Fruit fly (Drosophila melanogaster) whole organism, embryonic: ENCODE measurements around the gene nenya.

Experiments used
- Antp ChIP-seq: fragments of 200-800 bp; sonication (Bioruptor generic); optimal IDR thresholded peaks from 3 replicates; lab custom pipeline; 2016; ENCODE audit warnings: missing biosample characterization, missing genetic modification characterization
- B-H1 ChIP-seq: fragments of 200-800 bp; sonication (Bioruptor generic); IDR thresholded peaks from 3 replicates; pipeline ENCODE4 v1.3.6; 2022; ENCODE audit warnings: missing biosample characterization, missing genetic modification characterization
- BEAF-32 ChIP-seq: fragments of 200-800 bp; sonication (Bioruptor generic); optimal IDR thresholded peaks from 3 replicates; lab custom pipeline; 2017; ENCODE audit warnings: missing biosample characterization, missing genetic modification characterization, mild to moderate bottlenecking, moderate library complexity, missing genetic modification reagents
- CG10366 ChIP-seq: fragments of 200-800 bp; sonication (Bioruptor generic); IDR thresholded peaks from 2 replicates; pipeline ENCODE4 v1.3.6; 2022; ENCODE audit warnings: missing biosample characterization, missing genetic modification characterization
- CG10979 ChIP-seq: fragments of 200-800 bp; sonication (Bioruptor generic); optimal IDR thresholded peaks from 2 replicates; lab custom pipeline; 2018; ENCODE audit warnings: missing biosample characterization, mild to moderate bottlenecking, missing genetic modification characterization, moderate library complexity
- CG11247 ChIP-seq: fragments of 200-800 bp; sonication (Bioruptor generic); IDR thresholded peaks from 2 replicates; pipeline ENCODE4 v1.3.6; 2022; ENCODE audit warnings: missing biosample characterization, missing genetic modification characterization
- CG11456 ChIP-seq: fragments of 200-800 bp; sonication (Bioruptor generic); IDR thresholded peaks from 3 replicates; pipeline ENCODE4 v1.3.6; 2022; ENCODE audit warnings: missing biosample characterization, missing genetic modification characterization
- CG11560 ChIP-seq: fragments of 200-800 bp; sonication (Bioruptor generic); IDR thresholded peaks from 3 replicates; pipeline ENCODE4 v1.3.6; 2022; ENCODE audit warnings: missing biosample characterization, missing genetic modification characterization
- CG12391 ChIP-seq: fragments of 200-800 bp; sonication (Bioruptor generic); optimal IDR thresholded peaks from 3 replicates; lab custom pipeline; 2018; ENCODE audit warnings: missing biosample characterization, mild to moderate bottlenecking, missing genetic modification characterization, moderate library complexity
- CG12942 ChIP-seq: fragments of 200-800 bp; sonication (Bioruptor generic); optimal IDR thresholded peaks from 3 replicates; lab custom pipeline; 2016; ENCODE audit warnings: missing biosample characterization, missing genetic modification characterization
- CG13123 ChIP-seq: fragments of 200-800 bp; sonication (Bioruptor generic); optimal IDR thresholded peaks from 2 replicates; lab custom pipeline; 2016; ENCODE audit warnings: missing biosample characterization, missing genetic modification characterization
- CG1647 ChIP-seq: fragments of 200-800 bp; sonication (Bioruptor generic); optimal IDR thresholded peaks from 3 replicates; lab custom pipeline; 2016; ENCODE audit warnings: missing biosample characterization, missing genetic modification characterization
- CG16779 ChIP-seq: fragments of 200-800 bp; sonication (Bioruptor generic); IDR thresholded peaks from 2 replicates; pipeline ENCODE4 v1.3.6; 2022; ENCODE audit warnings: missing biosample characterization, missing genetic modification characterization
- CG18476 ChIP-seq: fragments of 200-800 bp; sonication (Bioruptor generic); optimal IDR thresholded peaks from 2 replicates; lab custom pipeline; 2016; ENCODE audit warnings: missing biosample characterization, mild to moderate bottlenecking, missing genetic modification characterization
- CG18619 ChIP-seq: fragments of 200-800 bp; sonication (Bioruptor generic); optimal IDR thresholded peaks from 3 replicates; lab custom pipeline; 2017; ENCODE audit warnings: missing biosample characterization, mild to moderate bottlenecking, missing genetic modification characterization
- CG2129 ChIP-seq: fragments of 200-800 bp; sonication (Bioruptor generic); IDR thresholded peaks from 2 replicates; pipeline ENCODE4 v1.3.6; 2022; ENCODE audit warnings: missing biosample characterization, missing genetic modification characterization; ENCODE audit not compliant: partially characterized antibody
- CG32767 ChIP-seq: fragments of 200-800 bp; sonication (Bioruptor generic); IDR thresholded peaks from 2 replicates; pipeline ENCODE4 v1.3.6; 2022; ENCODE audit warnings: missing biosample characterization, missing genetic modification characterization
- CG3847 ChIP-seq: fragments of 200-800 bp; sonication (Bioruptor generic); IDR thresholded peaks from 2 replicates; pipeline ENCODE4 v1.3.6; 2022; ENCODE audit warnings: missing biosample characterization, missing genetic modification characterization
- CG4617 ChIP-seq: fragments of 200-800 bp; sonication (Bioruptor generic); optimal IDR thresholded peaks from 3 replicates; lab custom pipeline; 2016; ENCODE audit warnings: missing biosample characterization, missing genetic modification characterization, borderline replicate concordance
- CG4820 ChIP-seq: fragments of 200-800 bp; sonication (Bioruptor generic); optimal IDR thresholded peaks from 3 replicates; lab custom pipeline; 2016; ENCODE audit warnings: missing biosample characterization, missing genetic modification characterization
- CG5180 ChIP-seq: fragments of 200-800 bp; sonication (Bioruptor generic); optimal IDR thresholded peaks from 3 replicates; lab custom pipeline; 2017; ENCODE audit warnings: missing biosample characterization, missing genetic modification characterization, mild to moderate bottlenecking, moderate library complexity, missing genetic modification reagents
- CG7271 ChIP-seq: fragments of 200-800 bp; sonication (Bioruptor generic); optimal IDR thresholded peaks from 2 replicates; lab custom pipeline; 2018; ENCODE audit warnings: missing biosample characterization, mild to moderate bottlenecking, missing genetic modification characterization, moderate library complexity
- CG7839 ChIP-seq: fragments of 200-800 bp; sonication (Bioruptor generic); optimal IDR thresholded peaks from 3 replicates; lab custom pipeline; 2018; ENCODE audit warnings: missing biosample characterization, mild to moderate bottlenecking, missing genetic modification characterization, moderate library complexity
- CG8478 ChIP-seq: fragments of >200 bp; optimal IDR thresholded peaks from 2 replicates; lab custom pipeline; 2018
- CG9727 ChIP-seq: fragments of 200-800 bp; sonication (Bioruptor generic); optimal IDR thresholded peaks from 3 replicates; lab custom pipeline; 2017; ENCODE audit warnings: missing biosample characterization, mild to moderate bottlenecking, missing genetic modification characterization
- E2f1 ChIP-seq: fragments of 200-800 bp; sonication (Bioruptor generic); IDR thresholded peaks from 2 replicates; pipeline ENCODE4 v1.3.6; 2022; ENCODE audit warnings: missing biosample characterization, missing genetic modification characterization
- HLHmδ ChIP-seq: fragments of 200-800 bp; sonication (Bioruptor generic); optimal IDR thresholded peaks from 2 replicates; lab custom pipeline; 2018; ENCODE audit warnings: missing biosample characterization, mild to moderate bottlenecking, missing genetic modification characterization, moderate library complexity
- Hand ChIP-seq: fragments of 200-800 bp; sonication (Bioruptor generic); optimal IDR thresholded peaks from 2 replicates; lab custom pipeline; 2017; ENCODE audit warnings: mild to moderate bottlenecking, missing biosample characterization, missing genetic modification reagents, missing genetic modification characterization
- Max ChIP-seq: fragments of 200-800 bp; sonication (Bioruptor generic); optimal IDR thresholded peaks from 2 replicates; lab custom pipeline; 2016; ENCODE audit warnings: missing biosample characterization, mild to moderate bottlenecking, missing genetic modification characterization
- Meics ChIP-seq: fragments of 200-800 bp; sonication (Bioruptor generic); optimal IDR thresholded peaks from 2 replicates; lab custom pipeline; 2017; ENCODE audit warnings: missing biosample characterization, mild to moderate bottlenecking, missing genetic modification characterization
- Neu2 ChIP-seq: fragments of 200-800 bp; sonication (Bioruptor generic); optimal IDR thresholded peaks from 3 replicates; lab custom pipeline; 2016; ENCODE audit warnings: missing biosample characterization, missing genetic modification characterization, borderline replicate concordance
- Sin3A ChIP-seq: fragments of >200 bp; optimal IDR thresholded peaks from 2 replicates; lab custom pipeline; 2018
- Six4 ChIP-seq: fragments of 200-800 bp; sonication (Bioruptor generic); optimal IDR thresholded peaks from 2 replicates; lab custom pipeline; 2016; ENCODE audit warnings: missing biosample characterization, missing genetic modification characterization
- bowl ChIP-seq: fragments of 200-800 bp; sonication (Bioruptor generic); IDR thresholded peaks from 2 replicates; pipeline ENCODE4 v1.3.6; 2022; ENCODE audit warnings: missing biosample characterization, missing genetic modification characterization
- chinmo ChIP-seq: fragments of 200-800 bp; sonication (Bioruptor generic); IDR thresholded peaks from 4 replicates; pipeline ENCODE4 v1.3.6; 2022; ENCODE audit warnings: missing biosample characterization, missing genetic modification characterization; ENCODE audit not compliant: partially characterized antibody
- danr ChIP-seq: fragments of 200-800 bp; sonication (Bioruptor generic); IDR thresholded peaks from 2 replicates; pipeline ENCODE4 v1.3.6; 2022; ENCODE audit warnings: missing biosample characterization, missing genetic modification characterization
- ewg ChIP-seq: fragments of 200-800 bp; sonication (Bioruptor generic); optimal IDR thresholded peaks from 3 replicates; lab custom pipeline; 2017; ENCODE audit warnings: mild to moderate bottlenecking, missing biosample characterization, missing genetic modification reagents, missing genetic modification characterization
- fd96Cb ChIP-seq: fragments of 200-800 bp; sonication (Bioruptor generic); optimal IDR thresholded peaks from 2 replicates; lab custom pipeline; 2018; ENCODE audit warnings: missing biosample characterization, mild to moderate bottlenecking, missing genetic modification characterization, moderate library complexity
- knrl ChIP-seq: fragments of 200-800 bp; sonication (Bioruptor generic); IDR thresholded peaks from 3 replicates; pipeline ENCODE4 v1.3.6; 2022; ENCODE audit warnings: missing biosample characterization, missing genetic modification characterization; ENCODE audit not compliant: partially characterized antibody
- lbe ChIP-seq: fragments of 200-800 bp; sonication (Bioruptor generic); optimal IDR thresholded peaks from 2 replicates; lab custom pipeline; 2016; ENCODE audit warnings: missing biosample characterization, mild to moderate bottlenecking, missing genetic modification characterization
- org-1 ChIP-seq: fragments of 200-800 bp; sonication (Bioruptor generic); optimal IDR thresholded peaks from 2 replicates; lab custom pipeline; 2017; ENCODE audit warnings: missing biosample characterization, missing genetic modification characterization
- pan ChIP-seq, 4 experiments: fragments of >200 bp in 3 of 4; fragments of 200-800 bp in 1 of 4; sonication (Bioruptor generic) in 1 of 4; optimal IDR thresholded peaks in 3 of 4; IDR thresholded peaks in 1 of 4; 2 replicates each; pipeline versions ENCODE4 v1.3.6 to Lab custom; 2017 to 2022; ENCODE audit warnings: missing biosample characterization in 2 of 4, missing genetic modification characterization in 2 of 4, mixed read lengths in 1 of 4
- phol ChIP-seq: fragments of 200-800 bp; sonication (Bioruptor generic); optimal IDR thresholded peaks from 3 replicates; lab custom pipeline; 2018; ENCODE audit warnings: missing biosample characterization, mild to moderate bottlenecking, missing genetic modification characterization, moderate library complexity
- psq ChIP-seq: fragments of 200-800 bp; sonication (Bioruptor generic); optimal IDR thresholded peaks from 2 replicates; lab custom pipeline; 2017; ENCODE audit warnings: missing biosample characterization, missing genetic modification characterization
- ro ChIP-seq: fragments of 200-800 bp; sonication (Bioruptor generic); IDR thresholded peaks from 2 replicates; pipeline ENCODE4 v1.3.6; 2022; ENCODE audit warnings: missing biosample characterization, missing genetic modification characterization
- sens-2 ChIP-seq: fragments of 200-800 bp; sonication (Bioruptor generic); IDR thresholded peaks from 2 replicates; pipeline ENCODE4 v1.3.6; 2022; ENCODE audit warnings: missing biosample characterization, missing genetic modification characterization
- sim ChIP-seq: fragments of 200-800 bp; sonication (Bioruptor generic); IDR thresholded peaks from 2 replicates; pipeline ENCODE4 v1.3.6; 2022; ENCODE audit warnings: missing biosample characterization, missing genetic modification characterization
- tna ChIP-seq: fragments of 200-800 bp; sonication (Bioruptor generic); IDR thresholded peaks from 2 replicates; pipeline ENCODE4 v1.3.6; 2022; ENCODE audit warnings: missing biosample characterization, missing genetic modification characterization; ENCODE audit not compliant: partially characterized antibody
- wor ChIP-seq: fragments of 200-800 bp; sonication (Bioruptor generic); IDR thresholded peaks from 2 replicates; pipeline ENCODE4 v1.3.6; 2022; ENCODE audit warnings: missing biosample characterization, missing genetic modification characterization

nenya gene

DNA sequence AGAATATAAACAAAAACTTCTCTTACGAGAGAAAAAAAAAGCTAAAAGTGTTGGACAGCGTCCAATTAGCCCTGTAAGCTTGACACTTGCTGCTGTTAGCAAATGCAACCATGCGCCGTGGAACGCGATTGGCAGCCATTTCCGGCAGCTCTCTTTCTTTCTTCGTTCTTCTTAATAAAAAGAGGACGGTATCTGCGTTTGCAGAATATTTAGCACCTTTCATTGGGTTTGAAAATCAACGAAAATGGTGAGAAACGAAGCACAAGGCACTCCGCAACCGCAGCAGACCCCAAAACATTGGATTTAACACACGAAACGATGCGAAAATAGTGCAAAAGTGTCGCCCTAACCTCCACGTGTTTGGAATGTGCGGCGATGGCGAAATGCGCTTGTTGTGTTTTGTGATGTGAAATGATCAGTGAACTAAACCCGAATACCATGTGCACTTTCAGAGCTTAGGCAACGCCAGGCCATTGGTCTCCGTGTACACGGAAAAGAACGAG is 5.2 kb downstream of the nenya start, which contains the start of gene RpL4 (continued):
- peak; percentile 86 for TF ChIP-seq phol (tag; lab: Kevin White, UChicago)
- TF ChIP-seq CG1647 (GFP tag; lab: Kevin White, UChicago): peak; percentile 59
- TF ChIP-seq Neu2: no peak
- TF ChIP-seq BEAF-32 (GFP tag; lab: Kevin White, UChicago): peak; percentile 37
- TF ChIP-seq tna: 0 out of 2 replicates have a peak, but pooled peaks have one; percentile 16
- peak; percentile 76 for TF ChIP-seq CG5180 (GFP tag; lab: Kevin White, UChicago)
- peak; percentile 66; the same call in 1 of the 2 replicates for TF ChIP-seq CG16779 (GFP tag; lab: Robert Waterston, UW)
- no peak for TF ChIP-seq CG11560 (tag; lab: Robert Waterston, UW)
- peak; percentile 93 for TF ChIP-seq CG9727 (GFP tag; lab: Kevin White, UChicago)
- TF ChIP-seq psq (GFP tag; lab: Kevin White, UChicago): peak; percentile 57
- peak; percentile 85 for TF ChIP-seq CG11247 (GFP tag; lab: Robert Waterston, UW)
- TF ChIP-seq knrl (GFP tag; lab: Robert Waterston, UW): no peak
- TF ChIP-seq CG18619 (GFP tag; lab: Kevin White, UChicago): peak; percentile 93
- TF ChIP-seq E2f1: peak; percentile 70
- no peak for TF ChIP-seq Sin3A
- peak; percentile 51 for TF ChIP-seq lbe (GFP tag; lab: Kevin White, UChicago)
- TF ChIP-seq B-H1 (GFP tag; lab: Robert Waterston, UW): peak; percentile 56; the same call in 1 of the 3 replicates
- TF ChIP-seq ewg (GFP tag; lab: Kevin White, UChicago): peak; percentile 85
- TF ChIP-seq CG10979 (tag; lab: Kevin White, UChicago): peak; percentile 57
- no peak for TF ChIP-seq ro (GFP tag; lab: Robert Waterston, UW)
- TF ChIP-seq Six4 (GFP tag; lab: Kevin White, UChicago): peak; percentile 58
- peak; percentile 26 for TF ChIP-seq CG12942 (GFP tag; lab: Kevin White, UChicago)
- peak; percentile 93 for TF ChIP-seq Meics (GFP tag; lab: Kevin White, UChicago)
- peak; percentile 99 for TF ChIP-seq HLHmδ (GFP tag; lab: Kevin White, UChicago)
- TF ChIP-seq CG13123 (GFP tag; lab: Kevin White, UChicago): peak; percentile 65
- peak; percentile 81 for TF ChIP-seq CG7839
- TF ChIP-seq Max: peak; percentile 75
- peak; percentile 75 for TF ChIP-seq CG10366
- TF ChIP-seq CG2129: no peak
- TF ChIP-seq CG8478: peak; percentile 41
- no peak for TF ChIP-seq pan (optimal IDR thresholded peaks at IDR 0.05; lab: Kevin White, UChicago)
- TF ChIP-seq pan (GFP tag; optimal IDR thresholded peaks at IDR 0.05 in 1 of 2, IDR thresholded peaks at IDR 0.05 in 1 of 2): peak in 1 of 2 experiments; percentile 79
- TF ChIP-seq CG12391: peak; percentile 86
- TF ChIP-seq CG7271 (tag; lab: Kevin White, UChicago): peak; percentile 86
- TF ChIP-seq CG4617 (GFP tag; lab: Kevin White, UChicago): peak; percentile 52
- peak; percentile 48 for TF ChIP-seq fd96Cb (tag; lab: Kevin White, UChicago)
- TF ChIP-seq chinmo (GFP tag; lab: Robert Waterston, UW): no peak
- no peak; the same call in 1 of the 2 replicates for TF ChIP-seq wor (GFP tag; lab: Robert Waterston, UW)
- peak; percentile 53 for TF ChIP-seq Antp (GFP tag; lab: Kevin White, UChicago)
- TF ChIP-seq sim (GFP tag; lab: Robert Waterston, UW): peak; percentile 67; the same call in 1 of the 2 replicates
- TF ChIP-seq CG3847 (GFP tag; lab: Robert Waterston, UW): peak; percentile 80
- no peak for TF ChIP-seq CG18476 (GFP tag; lab: Kevin White, UChicago)
- peak; percentile 25; the same call in 1 of the 2 replicates for TF ChIP-seq bowl (GFP tag; lab: Robert Waterston, UW)
- peak; percentile 39; the same call in 1 of the 2 replicates for TF ChIP-seq danr (GFP tag; lab: Robert Waterston, UW)
- TF ChIP-seq CG32767 (GFP tag; lab: Robert Waterston, UW): 0 out of 2 replicates have a peak, but pooled peaks have one; percentile 54
- TF ChIP-seq CG4820 (GFP tag; lab: Kevin White, UChicago): peak; percentile 56
- peak; percentile 89 for TF ChIP-seq sens-2 (GFP tag; lab: Robert Waterston, UW)
- peak; percentile 80 for TF ChIP-seq Hand (GFP tag; lab: Kevin White, UChicago)
- TF ChIP-seq org-1 (GFP tag; lab: Kevin White, UChicago): peak; percentile 71
- TF ChIP-seq CG11456 (GFP tag; lab: Robert Waterston, UW): peak; percentile 90
